Fruit fly (Drosophila melanogaster): ENCODE results near the gene Cpr64Aa.

The Cpr64Aa gene

dm6 chr3L:4228187-4228836 is 19.3 kb upstream of the Cpr64Aa start (continued):
- TF ChIP-seq tin (GFP tag; optimal IDR thresholded peaks at IDR 0.05) (peak; percentile 97), vvl (GFP tag; IDR thresholded peaks at IDR 0.05) (peak; percentile 99), CG4730 (GFP tag; IDR thresholded peaks at IDR 0.05) (peak; percentile 93), CG6689 (GFP tag; IDR thresholded peaks at IDR 0.05) (peak; percentile 96), CG3163 (GFP tag; optimal IDR thresholded peaks at IDR 0.05) (peak; percentile 83), CG15601 (tag; optimal IDR thresholded peaks at IDR 0.05) (peak; percentile 97), ranshi (GFP tag; IDR thresholded peaks at IDR 0.05) (peak; percentile 96), CG17802 (tag; optimal IDR thresholded peaks at IDR 0.05) (peak; percentile 78), al (GFP tag; IDR thresholded peaks at IDR 0.05) (peak; percentile 68), ken (GFP tag; IDR thresholded peaks at IDR 0.05) (peak; percentile 98), kni (GFP tag; optimal IDR thresholded peaks at IDR 0.05) (peak; percentile 96), CG1602 (GFP tag; optimal IDR thresholded peaks at IDR 0.05) (peak; percentile 94), Awh (GFP tag; IDR thresholded peaks at IDR 0.05) (peak; percentile 99), dimm (GFP tag; IDR thresholded peaks at IDR 0.05) (peak; percentile 95), Elba2 (GFP tag; optimal IDR thresholded peaks at IDR 0.05) (no peak), prd (optimal IDR thresholded peaks at IDR 0.05) (no peak), prd (GFP tag; IDR thresholded peaks at IDR 0.05) (peak; percentile 97), CG6654 (GFP tag; optimal IDR thresholded peaks at IDR 0.05) (peak; percentile 88), CG30020 (tag; optimal IDR thresholded peaks at IDR 0.05) (peak; percentile 82), pho (GFP tag; optimal IDR thresholded peaks at IDR 0.05) (peak; percentile 78), cg (GFP tag; optimal IDR thresholded peaks at IDR 0.05) (peak; percentile 27)

- no peak for TF ChIP-seq CG15514 (GFP tag; optimal IDR thresholded peaks at IDR 0.05)
- no peak for TF ChIP-seq CG42726 (GFP tag; IDR thresholded peaks at IDR 0.05; ENCODE audit: partially characterized antibody)
- no peak for TF ChIP-seq CG9437 (GFP tag; optimal IDR thresholded peaks at IDR 0.05)
- no peak for TF ChIP-seq dysf (GFP tag; IDR thresholded peaks at IDR 0.05)
- peak; percentile 24 for TF ChIP-seq CG8089 (GFP tag; optimal IDR thresholded peaks at IDR 0.05)
- no peak for TF ChIP-seq CG3407 (GFP tag; optimal IDR thresholded peaks at IDR 0.05)
- no peak for TF ChIP-seq fd102C (GFP tag; optimal IDR thresholded peaks at IDR 0.05)
- no peak for TF ChIP-seq CG31441 (GFP tag; IDR thresholded peaks at IDR 0.05)
- no peak for TF ChIP-seq CG10366 (GFP tag; IDR thresholded peaks at IDR 0.05)
- TF ChIP-seq tx (GFP tag; optimal IDR thresholded peaks at IDR 0.05): no peak
- TF ChIP-seq Asciz (GFP tag; optimal IDR thresholded peaks at IDR 0.05): no peak
- peak; percentile 6 for TF ChIP-seq Myb (GFP tag; optimal IDR thresholded peaks at IDR 0.05)
- TF ChIP-seq CG17802 (tag; optimal IDR thresholded peaks at IDR 0.05): no peak
- TF ChIP-seq CG2712 (tag; optimal IDR thresholded peaks at IDR 0.05): no peak
- TF ChIP-seq CG6813 (GFP tag; optimal IDR thresholded peaks at IDR 0.05): peak; percentile 19
- TF ChIP-seq tio (GFP tag; optimal IDR thresholded peaks at IDR 0.05): no peak
- no peak for TF ChIP-seq tgo (GFP tag; IDR thresholded peaks at IDR 0.05)
- TF ChIP-seq Doc3 (GFP tag; IDR thresholded peaks at IDR 0.05; ENCODE audit: partially characterized antibody): no peak
- TF ChIP-seq CG12071 (GFP tag; optimal IDR thresholded peaks at IDR 0.05): no peak
- TF ChIP-seq grn (GFP tag; optimal IDR thresholded peaks at IDR 0.05): no peak
- TF ChIP-seq D (optimal IDR thresholded peaks at IDR 0.05): no peak
- TF ChIP-seq D (GFP tag; optimal IDR thresholded peaks at IDR 0.05): no peak
- TF ChIP-seq pho (GFP tag; optimal IDR thresholded peaks at IDR 0.05): no peak
- no peak for TF ChIP-seq dimm (GFP tag; IDR thresholded peaks at IDR 0.05)
- TF ChIP-seq rib (GFP tag; IDR thresholded peaks at IDR 0.05): no peak
- no peak for TF ChIP-seq NC2β (GFP tag; optimal IDR thresholded peaks at IDR 0.05)
- TF ChIP-seq CG32772 (GFP tag; IDR thresholded peaks at IDR 0.05): no peak
- TF ChIP-seq CG9876 (GFP tag; optimal IDR thresholded peaks at IDR 0.05): no peak
- no peak for TF ChIP-seq Lim3 (GFP tag; IDR thresholded peaks at IDR 0.05)
- no peak for TF ChIP-seq Mrtf (GFP tag; IDR thresholded peaks at IDR 0.05)
- no peak for TF ChIP-seq mirr (GFP tag; optimal IDR thresholded peaks at IDR 0.05)
- TF ChIP-seq CG43689 (GFP tag; IDR thresholded peaks at IDR 0.05): no peak
- TF ChIP-seq CG7987 (GFP tag; optimal IDR thresholded peaks at IDR 0.05): no peak
Observed at dm6 chr3L:4227164-4227563, 18.2 kb upstream of the Cpr64Aa start, which contains the start of gene CG46460. CG46460 (minus strand) TSS chr3L:4227302.

All from whole organism, embryonic.